Fruit fly (Drosophila melanogaster): ENCODE results near the gene CG10237.
A peak's percentile ranks its signal among the peaks of the same experiment; 100 is the strongest.

The CG10237 gene

DNA sequence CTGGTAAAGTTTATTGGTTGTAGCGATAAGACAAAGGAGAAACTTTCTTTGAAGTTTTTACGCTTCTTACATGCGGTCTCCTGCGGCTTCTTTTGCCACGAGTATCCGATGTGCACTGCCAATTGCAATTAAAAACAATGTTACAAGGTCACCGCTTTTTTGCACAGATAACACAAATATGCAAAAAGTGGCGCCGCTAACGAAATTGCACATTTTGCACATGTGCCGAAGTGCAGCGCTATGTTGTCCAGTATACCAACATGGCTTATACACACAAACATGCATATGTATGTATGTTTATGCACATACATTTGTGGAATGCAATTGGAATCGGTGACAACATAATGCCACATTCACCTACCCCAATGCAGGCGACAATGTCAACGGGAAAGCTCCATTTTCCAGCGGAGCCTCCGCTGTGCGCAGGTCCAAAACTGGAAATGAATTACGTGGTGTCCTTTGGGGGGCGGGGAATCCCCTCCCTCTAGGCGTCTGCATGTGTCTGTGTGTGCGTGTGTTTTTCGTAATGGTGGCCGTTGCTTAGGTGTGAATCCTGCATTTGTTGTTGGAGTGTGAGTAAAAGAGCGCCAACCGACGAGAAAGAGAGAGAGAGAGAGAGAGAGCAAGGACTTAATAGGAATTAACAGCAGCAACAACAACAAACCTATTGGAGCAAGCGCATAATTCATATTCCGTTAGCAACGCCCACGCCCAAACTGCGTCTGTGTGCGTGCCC lies 36.9 kb upstream of the CG10237 start (continued):
- TF ChIP-seq corto (GFP tag; optimal IDR thresholded peaks at IDR 0.05) (no peak), Nf-YB (GFP tag; optimal IDR thresholded peaks at IDR 0.05) (peak; percentile 81), schlank (tag; optimal IDR thresholded peaks at IDR 0.05) (no peak), ewg (GFP tag; optimal IDR thresholded peaks at IDR 0.05) (peak; percentile 79), CG5180 (GFP tag; optimal IDR thresholded peaks at IDR 0.05) (no peak), CG4360 (GFP tag; IDR thresholded peaks at IDR 0.05) (peak; percentile 65)

DNA sequence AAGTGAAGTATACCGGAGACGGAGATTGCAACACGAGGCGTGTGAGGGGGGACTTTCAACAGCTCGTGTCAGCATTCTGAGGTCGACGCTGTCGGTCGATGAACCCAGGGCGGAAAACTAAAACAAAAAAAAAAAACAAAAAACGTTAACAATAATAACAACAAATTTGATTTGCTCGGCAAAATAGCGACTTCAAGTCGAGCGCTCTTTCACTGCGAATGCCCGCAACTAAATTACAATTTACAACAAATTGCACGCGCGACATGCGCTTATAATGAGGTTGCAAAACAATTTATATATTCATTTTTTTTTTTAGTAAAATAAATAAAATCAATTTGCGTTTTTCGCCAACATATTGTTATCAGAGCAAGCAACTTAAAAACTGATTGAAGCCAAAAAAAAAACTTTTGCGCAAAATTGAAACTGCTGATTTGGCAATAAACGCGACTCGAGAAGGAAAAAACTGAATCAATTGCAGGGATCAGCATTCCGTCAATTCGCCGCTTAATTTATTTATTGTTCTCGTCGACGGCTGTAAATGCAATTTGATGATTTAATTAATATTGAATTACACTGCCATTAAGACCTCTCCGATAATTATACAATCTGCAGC lies 31.0 kb upstream of the CG10237 start:
- TF ChIP-seq Sry-β (GFP tag; optimal IDR thresholded peaks at IDR 0.05) (no peak), sens (GFP tag) (no peak), Lim3 (GFP tag; IDR thresholded peaks at IDR 0.05) (no peak), shn (GFP tag; optimal IDR thresholded peaks at IDR 0.05) (no peak), MBD-R2 (GFP tag; IDR thresholded peaks at IDR 0.05) (no peak), CG11085 (GFP tag; IDR thresholded peaks at IDR 0.05) (no peak), Dek (tag; optimal IDR thresholded peaks at IDR 0.05) (no peak), grn (GFP tag; optimal IDR thresholded peaks at IDR 0.05) (no peak), exex (tag; optimal IDR thresholded peaks at IDR 0.05) (no peak), CG7271 (tag; optimal IDR thresholded peaks at IDR 0.05) (no peak), Meics (GFP tag; optimal IDR thresholded peaks at IDR 0.05) (no peak), pzg (GFP tag; optimal IDR thresholded peaks at IDR 0.05) (no peak), CG15601 (tag; optimal IDR thresholded peaks at IDR 0.05) (no peak)

DNA sequence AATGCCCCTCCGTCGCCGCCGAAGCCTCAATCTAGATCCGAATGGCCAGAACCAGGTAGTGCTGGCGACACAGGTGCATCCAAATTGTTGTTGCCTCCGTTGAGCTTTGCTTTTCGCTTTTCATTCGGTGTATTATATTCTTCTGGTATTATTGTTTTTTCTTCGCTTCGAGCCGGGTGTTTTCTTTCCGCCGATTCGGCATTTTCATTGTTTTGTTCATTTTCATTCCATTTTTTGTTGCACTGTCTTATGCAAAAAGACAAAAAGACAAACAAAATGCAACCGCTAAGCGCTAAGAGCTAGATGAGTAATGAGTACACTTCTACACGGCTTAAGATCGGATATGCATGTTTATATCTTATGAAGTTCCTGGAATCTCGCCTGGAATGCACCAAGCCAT lies 29.7 kb upstream of the CG10237 start:
- TF ChIP-seq Myb (GFP tag; optimal IDR thresholded peaks at IDR 0.05) (no peak), CG17829 (tag; optimal IDR thresholded peaks at IDR 0.05) (no peak), CG1647 (GFP tag; optimal IDR thresholded peaks at IDR 0.05) (no peak), CG3163 (GFP tag; optimal IDR thresholded peaks at IDR 0.05) (no peak), unpg (GFP tag; optimal IDR thresholded peaks at IDR 0.05) (no peak), corto (GFP tag; optimal IDR thresholded peaks at IDR 0.05) (no peak), HLH3B (GFP tag; IDR thresholded peaks at IDR 0.05) (no peak)

DNA sequence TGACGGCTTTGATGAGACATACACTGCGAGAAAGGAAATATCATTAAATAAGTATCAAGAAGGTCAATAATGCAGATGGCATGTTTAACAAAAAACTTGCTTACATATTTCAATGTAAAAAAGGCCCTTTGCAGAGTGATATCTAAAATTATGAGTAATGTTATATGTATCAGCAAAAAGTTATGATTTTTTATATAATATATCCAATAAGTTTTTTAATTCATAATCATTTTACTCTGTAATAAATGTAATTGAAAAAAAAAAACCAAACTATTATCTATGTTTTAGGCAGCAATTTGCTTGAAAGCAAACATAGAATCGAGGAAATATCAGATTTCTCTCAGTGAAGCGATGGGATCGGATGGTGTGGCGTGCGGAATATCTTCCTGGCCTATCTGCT lies 27.2 kb upstream of the CG10237 start:
- no peak for TF ChIP-seq tgo (GFP tag; IDR thresholded peaks at IDR 0.05)
- TF ChIP-seq CG6272 (GFP tag; IDR thresholded peaks at IDR 0.05): no peak
- TF ChIP-seq Ssrp (tag; optimal IDR thresholded peaks at IDR 0.05): peak; percentile 2
- TF ChIP-seq odd (GFP tag; optimal IDR thresholded peaks at IDR 0.05): no peak
- peak; percentile 43 for TF ChIP-seq CG2712 (tag; optimal IDR thresholded peaks at IDR 0.05)
- no peak for TF ChIP-seq MBD-R2 (GFP tag; IDR thresholded peaks at IDR 0.05)
- TF ChIP-seq dmrt11E (tag; optimal IDR thresholded peaks at IDR 0.05): peak; percentile 44
- no peak for TF ChIP-seq CG11456 (GFP tag; IDR thresholded peaks at IDR 0.05)
- no peak for TF ChIP-seq ttk (GFP tag; IDR thresholded peaks at IDR 0.05)
- TF ChIP-seq pho (GFP tag; optimal IDR thresholded peaks at IDR 0.05): no peak
- TF ChIP-seq CG4730 (GFP tag; IDR thresholded peaks at IDR 0.05): no peak
- no peak for TF ChIP-seq Optix (GFP tag; IDR thresholded peaks at IDR 0.05)
- no peak for TF ChIP-seq CG8944 (GFP tag; optimal IDR thresholded peaks at IDR 0.05)
- no peak for TF ChIP-seq HmgD (GFP tag; optimal IDR thresholded peaks at IDR 0.05)
- TF ChIP-seq tx (GFP tag; optimal IDR thresholded peaks at IDR 0.05): no peak
- TF ChIP-seq CG9727 (GFP tag; optimal IDR thresholded peaks at IDR 0.05): peak; percentile 36
- no peak for TF ChIP-seq Doc2 (GFP tag; IDR thresholded peaks at IDR 0.05)
- TF ChIP-seq Lim3 (GFP tag; IDR thresholded peaks at IDR 0.05): no peak
- TF ChIP-seq CG14710 (tag; optimal IDR thresholded peaks at IDR 0.05): peak; percentile 37
- no peak for TF ChIP-seq CG4404 (GFP tag; IDR thresholded peaks at IDR 0.05)
- TF ChIP-seq jigr1 (GFP tag; IDR thresholded peaks at IDR 0.05): no peak
- TF ChIP-seq Vsx1 (GFP tag; optimal IDR thresholded peaks at IDR 0.05): no peak
- no peak for TF ChIP-seq Kr (GFP tag; optimal IDR thresholded peaks at IDR 0.05)
